Fruit fly (Drosophila melanogaster): ENCODE data around the gene CG31404.

DNA sequence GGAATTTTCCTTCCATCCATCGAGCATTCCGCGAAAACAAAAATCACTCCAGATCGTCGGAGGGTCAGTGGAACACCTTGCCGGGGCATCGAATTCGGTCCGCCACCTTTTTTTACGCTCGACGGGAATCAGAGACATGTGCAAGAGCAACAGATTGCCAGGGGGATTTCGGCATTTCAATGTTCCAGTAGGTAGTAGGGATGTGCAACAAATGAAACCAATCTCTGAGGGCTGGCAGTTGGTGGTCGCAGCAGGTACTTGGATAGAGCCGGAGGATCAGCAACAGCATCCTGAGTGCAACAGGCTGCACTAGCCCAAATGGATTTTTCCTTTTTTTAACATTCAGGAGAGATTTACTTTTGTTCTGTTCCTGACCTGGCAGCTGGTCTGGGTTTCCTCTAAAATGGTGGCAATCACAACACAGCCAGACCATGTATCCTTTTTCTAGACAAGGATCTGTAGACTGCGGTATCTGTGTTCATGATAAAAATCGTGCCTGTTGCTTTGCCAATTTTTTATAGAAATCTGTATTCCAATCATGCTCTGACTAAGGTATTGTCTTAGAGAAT is 25.4 kb downstream of the CG31404 start:
- TF ChIP-seq kay (GFP tag; ENCODE audit: borderline replicate concordance) (no peak), bab1 (GFP tag; optimal IDR thresholded peaks at IDR 0.05) (no peak), CG5204 (GFP tag; optimal IDR thresholded peaks at IDR 0.05) (no peak), ovo (GFP tag; optimal IDR thresholded peaks at IDR 0.05) (no peak), Clk (GFP tag; optimal IDR thresholded peaks at IDR 0.05) (no peak), pad (GFP tag; optimal IDR thresholded peaks at IDR 0.05) (no peak), Crg-1 (GFP tag; optimal IDR thresholded peaks at IDR 0.05) (no peak)

Measured in whole organism, adult.